Fruit fly (Drosophila melanogaster) whole organism, adult: ENCODE data around the gene mRpL46.

Experiments
- CG11617 ChIP-seq: fragments of 200-800 bp; sonication (Bioruptor generic); optimal IDR thresholded peaks from 2 replicates; lab custom pipeline; 2017; ENCODE audit warnings: mild to moderate bottlenecking, missing biosample characterization, missing genetic modification reagents, missing genetic modification characterization
- CG12768 ChIP-seq: fragments of 200-800 bp; sonication (Bioruptor generic); optimal IDR thresholded peaks from 2 replicates; lab custom pipeline; 2017; ENCODE audit warnings: missing biosample characterization, missing genetic modification characterization, mild to moderate bottlenecking, moderate library complexity, missing genetic modification reagents
- CG14711 ChIP-seq: fragments of 200-800 bp; sonication (Bioruptor generic); optimal IDR thresholded peaks from 2 replicates; lab custom pipeline; 2018; ENCODE audit warnings: missing biosample characterization, mild to moderate bottlenecking, missing genetic modification characterization, moderate library complexity
- CG1620 ChIP-seq: fragments of 200-800 bp; sonication (Bioruptor generic); optimal IDR thresholded peaks from 2 replicates; lab custom pipeline; 2016; ENCODE audit warnings: missing biosample characterization, missing genetic modification characterization
- CG33017 ChIP-seq: fragments of 200-800 bp; sonication (Bioruptor generic); optimal IDR thresholded peaks from 2 replicates; lab custom pipeline; 2018; ENCODE audit warnings: missing biosample characterization, mild to moderate bottlenecking, missing genetic modification characterization, moderate library complexity
- CG5204 ChIP-seq: fragments of 200-800 bp; sonication (Bioruptor generic); optimal IDR thresholded peaks from 2 replicates; lab custom pipeline; 2016; ENCODE audit warnings: missing biosample characterization, missing genetic modification characterization
- CG7045 ChIP-seq: fragments of 200-800 bp; sonication (Bioruptor generic); optimal IDR thresholded peaks from 2 replicates; lab custom pipeline; 2017; ENCODE audit warnings: missing biosample characterization, mild to moderate bottlenecking, missing genetic modification characterization
- CG7101 ChIP-seq: fragments of 200-800 bp; sonication (Bioruptor generic); optimal IDR thresholded peaks from 2 replicates; lab custom pipeline; 2018; ENCODE audit warnings: missing biosample characterization, mild to moderate bottlenecking, missing genetic modification characterization, moderate library complexity
- Clk ChIP-seq: fragments of 200-800 bp; sonication (Bioruptor generic); optimal IDR thresholded peaks from 2 replicates; lab custom pipeline; 2017; ENCODE audit warnings: missing biosample characterization, missing genetic modification characterization
- Crg-1 ChIP-seq: fragments of 200-800 bp; sonication (Bioruptor generic); optimal IDR thresholded peaks from 2 replicates; lab custom pipeline; 2016; ENCODE audit warnings: missing biosample characterization, missing genetic modification characterization
- Hr96 ChIP-seq: fragments of 200-800 bp; sonication (Bioruptor generic); optimal IDR thresholded peaks from 2 replicates; lab custom pipeline; 2016; ENCODE audit warnings: missing biosample characterization, missing genetic modification characterization
- Mnt ChIP-seq: fragments of 200-800 bp; sonication (Bioruptor generic); optimal IDR thresholded peaks from 2 replicates; lab custom pipeline; 2016; ENCODE audit warnings: missing biosample characterization, mild to moderate bottlenecking, missing genetic modification characterization
- bab1 ChIP-seq: fragments of 200-800 bp; sonication (Bioruptor generic); optimal IDR thresholded peaks from 3 replicates; lab custom pipeline; 2019; ENCODE audit warnings: missing biosample characterization, mild to moderate bottlenecking, missing genetic modification characterization, moderate library complexity
- cic ChIP-seq: fragments of 200-800 bp; sonication (Bioruptor generic); optimal IDR thresholded peaks from 2 replicates; lab custom pipeline; 2017; ENCODE audit warnings: missing biosample characterization, mild to moderate bottlenecking, missing genetic modification characterization, moderate library complexity
- cnc ChIP-seq, 2 experiments: fragments of >200 bp; optimal IDR thresholded peaks; 2 replicates each; lab custom pipeline; 2017
- kay ChIP-seq: fragments of 200-800 bp; sonication (Bioruptor generic); peaks from one replicate; lab custom pipeline; 2016; ENCODE audit warnings: missing biosample characterization, missing genetic modification characterization, borderline replicate concordance
- ovo ChIP-seq: fragments of 200-800 bp; sonication (Bioruptor generic); optimal IDR thresholded peaks from 2 replicates; lab custom pipeline; 2016; ENCODE audit warnings: missing biosample characterization, missing genetic modification characterization
- pad ChIP-seq: fragments of 200-800 bp; sonication (Bioruptor generic); optimal IDR thresholded peaks from 3 replicates; lab custom pipeline; 2017; ENCODE audit warnings: missing biosample characterization, missing genetic modification characterization, mild to moderate bottlenecking, moderate library complexity, missing genetic modification reagents
- tj ChIP-seq: fragments of 200-800 bp; sonication (Bioruptor generic); optimal IDR thresholded peaks from 3 replicates; lab custom pipeline; 2017; ENCODE audit warnings: missing biosample characterization, mild to moderate bottlenecking, missing genetic modification characterization, moderate library complexity
- toe ChIP-seq: fragments of 200-800 bp; sonication (Bioruptor generic); optimal IDR thresholded peaks from 2 replicates; lab custom pipeline; 2016; ENCODE audit warnings: missing biosample characterization, missing genetic modification characterization

Gene mRpL46

DNA sequence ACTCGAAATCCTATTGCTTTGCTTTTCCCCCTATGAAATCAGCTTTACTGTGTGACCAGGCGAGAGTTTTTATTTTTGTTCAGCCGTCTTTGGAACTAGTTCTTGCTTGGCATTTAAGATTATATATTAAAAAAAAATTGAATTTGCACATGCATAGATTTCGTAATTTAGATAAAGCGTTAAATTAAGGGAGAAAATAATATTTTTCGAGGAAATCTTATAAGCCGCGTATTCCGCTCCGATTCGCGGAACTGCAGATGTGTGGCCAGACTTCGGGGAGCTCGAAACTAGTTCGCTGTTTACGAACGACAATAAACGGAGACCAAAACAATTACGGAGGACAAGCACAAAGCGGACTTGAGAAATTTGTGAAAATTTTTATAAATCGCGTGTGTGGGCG, 25.6 kb downstream of the mRpL46 start, which contains the start of the genes JTBR and CG42676:
Gene JTBR, minus strand, starts transcription at position 55 of the 400 bp plus-strand sequence.
Gene CG42676, plus strand, starts transcription at position 306 of the 400 bp plus-strand sequence.
- TF ChIP-seq Mnt (GFP tag; lab: Kevin White, UChicago): peak; percentile 48
- no peak for TF ChIP-seq CG5204 (GFP tag; lab: Kevin White, UChicago)
- TF ChIP-seq Crg-1 (GFP tag; lab: Kevin White, UChicago): no peak
- TF ChIP-seq CG12768 (GFP tag; lab: Kevin White, UChicago): no peak
- no peak for TF ChIP-seq Hr96 (GFP tag; lab: Kevin White, UChicago)
- TF ChIP-seq CG11617 (GFP tag; lab: Kevin White, UChicago): peak; percentile 17
- peak; percentile 25 for TF ChIP-seq CG14711
- no peak for TF ChIP-seq CG7045 (GFP tag; lab: Kevin White, UChicago)
- no peak for TF ChIP-seq cnc (optimal IDR thresholded peaks at IDR 0.05; lab: Kevin White, UChicago)
- no peak for TF ChIP-seq CG1620 (GFP tag; lab: Kevin White, UChicago)
- TF ChIP-seq CG7101 (tag; lab: Kevin White, UChicago): no peak
- peak; percentile 39 for TF ChIP-seq toe (GFP tag; lab: Kevin White, UChicago)
- no peak for TF ChIP-seq kay (GFP tag; lab: Kevin White, UChicago)
- peak; percentile 45 for TF ChIP-seq bab1 (GFP tag; lab: Kevin White, UChicago)
- peak; percentile 22 for TF ChIP-seq cic (GFP tag; lab: Kevin White, UChicago)
- TF ChIP-seq tj (GFP tag; lab: Kevin White, UChicago): no peak
- no peak for TF ChIP-seq ovo (GFP tag; lab: Kevin White, UChicago)
- no peak for TF ChIP-seq Clk (GFP tag; lab: Kevin White, UChicago)
- peak; percentile 4 for TF ChIP-seq pad
- no peak for TF ChIP-seq CG33017 (tag; lab: Kevin White, UChicago)

DNA sequence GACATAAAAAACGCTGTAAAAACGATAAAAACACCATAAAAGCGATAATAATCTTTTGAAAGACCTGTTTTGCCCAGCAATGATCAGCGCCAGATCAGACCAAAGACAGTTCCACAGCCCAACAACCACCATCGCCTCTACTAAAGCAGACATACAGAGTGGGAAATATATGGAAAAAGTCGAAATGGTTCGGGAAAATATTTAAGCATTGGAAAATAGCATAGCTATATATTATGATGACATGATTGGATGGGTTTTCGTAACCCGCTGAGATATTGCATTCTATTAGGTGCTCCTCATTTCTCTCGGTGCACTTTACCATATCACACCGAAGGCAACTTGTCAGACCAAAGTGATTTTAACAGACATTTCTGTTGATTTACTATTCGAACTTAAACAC, 31.4 kb downstream of the mRpL46 start:
- TF ChIP-seq cic (GFP tag; lab: Kevin White, UChicago) (no peak), CG7045 (GFP tag; lab: Kevin White, UChicago) (peak; percentile 45), CG5204 (GFP tag; lab: Kevin White, UChicago) (peak; percentile 4)

DNA sequence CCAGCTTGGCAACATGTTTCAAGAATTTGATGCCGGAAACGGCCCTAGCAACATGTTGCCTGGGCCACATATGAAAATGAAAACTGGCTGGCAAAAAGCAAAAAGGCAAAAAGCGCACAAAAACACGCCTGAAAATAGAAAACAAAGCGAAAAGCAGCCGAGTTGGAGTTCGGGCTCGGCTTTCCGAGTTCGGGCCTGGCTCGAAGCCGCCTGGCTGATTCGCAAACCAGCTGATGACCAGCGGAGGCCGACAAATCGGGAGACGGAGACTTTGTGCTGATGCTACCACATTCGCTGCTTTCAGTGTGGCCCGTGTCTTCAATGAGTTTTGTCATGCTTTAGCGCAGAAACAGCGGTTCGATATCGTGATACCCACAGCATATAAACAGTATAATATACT, 33.0 kb downstream of the mRpL46 start, which contains the start of gene GV1:
Gene GV1, plus strand, starts transcription at position 301 of the 400 bp plus-strand sequence.
- TF ChIP-seq bab1 (GFP tag; lab: Kevin White, UChicago) (no peak), cnc (optimal IDR thresholded peaks at IDR 0.05; lab: Kevin White, UChicago) (no peak), CG1620 (GFP tag; lab: Kevin White, UChicago) (no peak), CG7045 (GFP tag; lab: Kevin White, UChicago) (no peak)

DNA sequence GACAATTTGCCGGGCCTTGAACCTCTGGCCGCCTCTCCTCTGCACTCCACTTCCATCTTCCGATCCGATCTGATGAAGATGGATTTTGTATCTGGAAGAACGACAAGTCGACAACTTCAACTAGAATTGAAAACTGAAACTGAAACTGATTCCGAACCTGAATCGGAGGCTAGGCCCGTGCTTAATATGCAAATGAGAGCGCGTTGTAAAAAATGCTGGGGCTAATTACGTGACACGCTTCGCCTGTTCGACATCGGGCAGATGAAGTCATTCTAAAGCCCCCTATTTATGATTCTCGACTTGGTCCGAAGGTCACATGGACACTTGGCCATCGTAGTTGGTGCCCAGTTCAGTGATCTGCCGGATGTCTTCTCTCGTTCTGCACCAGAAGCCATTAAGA, 39.4 kb downstream of the mRpL46 start:
- TF ChIP-seq ovo (GFP tag; lab: Kevin White, UChicago): no peak
- TF ChIP-seq cnc (optimal IDR thresholded peaks at IDR 0.05; lab: Kevin White, UChicago): no peak
- no peak for TF ChIP-seq tj (GFP tag; lab: Kevin White, UChicago)
- TF ChIP-seq CG1620 (GFP tag; lab: Kevin White, UChicago): no peak
- no peak for TF ChIP-seq Crg-1 (GFP tag; lab: Kevin White, UChicago)
- TF ChIP-seq CG33017 (tag; lab: Kevin White, UChicago): no peak
- TF ChIP-seq CG11617 (GFP tag; lab: Kevin White, UChicago): no peak
- no peak for TF ChIP-seq CG12768 (GFP tag; lab: Kevin White, UChicago)
- no peak for TF ChIP-seq Clk (GFP tag; lab: Kevin White, UChicago)
- TF ChIP-seq toe (GFP tag; lab: Kevin White, UChicago): no peak
- TF ChIP-seq CG7101 (tag; lab: Kevin White, UChicago): no peak
- TF ChIP-seq cic (GFP tag; lab: Kevin White, UChicago): no peak
- no peak for TF ChIP-seq CG14711
- no peak for TF ChIP-seq pad
- no peak for TF ChIP-seq kay (GFP tag; lab: Kevin White, UChicago)

DNA sequence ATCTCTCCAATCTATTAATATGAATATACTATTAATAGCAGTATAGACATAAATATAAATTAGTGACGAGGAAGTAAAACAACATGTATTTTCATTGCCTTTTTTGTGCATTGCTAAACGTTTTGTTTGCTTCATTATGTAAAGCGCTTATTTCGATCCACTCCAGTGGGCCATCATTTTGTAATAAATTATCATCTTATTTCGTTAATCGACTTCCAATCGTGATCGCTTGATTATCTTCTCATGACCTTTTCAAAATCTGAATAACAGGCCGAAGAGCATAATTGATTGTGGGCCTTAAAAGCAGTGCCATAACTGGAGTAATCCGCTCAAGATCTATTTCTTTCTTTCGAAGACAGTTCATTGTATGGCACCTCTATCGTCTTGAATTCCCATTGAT, 40.2 kb downstream of the mRpL46 start:
- no peak for TF ChIP-seq Clk (GFP tag; lab: Kevin White, UChicago)
- TF ChIP-seq ovo (GFP tag; lab: Kevin White, UChicago): no peak
- TF ChIP-seq CG11617 (GFP tag; lab: Kevin White, UChicago): no peak
- TF ChIP-seq Crg-1 (GFP tag; lab: Kevin White, UChicago): no peak
- TF ChIP-seq kay (GFP tag; lab: Kevin White, UChicago): no peak
- no peak for TF ChIP-seq CG5204 (GFP tag; lab: Kevin White, UChicago)
- no peak for TF ChIP-seq toe (GFP tag; lab: Kevin White, UChicago)
- no peak for TF ChIP-seq tj (GFP tag; lab: Kevin White, UChicago)
- no peak for TF ChIP-seq CG33017 (tag; lab: Kevin White, UChicago)
- TF ChIP-seq pad: no peak
- no peak for TF ChIP-seq CG12768 (GFP tag; lab: Kevin White, UChicago)
- no peak for TF ChIP-seq cic (GFP tag; lab: Kevin White, UChicago)
- no peak for TF ChIP-seq bab1 (GFP tag; lab: Kevin White, UChicago)
- no peak for TF ChIP-seq cnc (optimal IDR thresholded peaks at IDR 0.05; lab: Kevin White, UChicago)
- no peak for TF ChIP-seq Mnt (GFP tag; lab: Kevin White, UChicago)
- no peak for TF ChIP-seq CG7101 (tag; lab: Kevin White, UChicago)
- no peak for TF ChIP-seq CG1620 (GFP tag; lab: Kevin White, UChicago)

DNA sequence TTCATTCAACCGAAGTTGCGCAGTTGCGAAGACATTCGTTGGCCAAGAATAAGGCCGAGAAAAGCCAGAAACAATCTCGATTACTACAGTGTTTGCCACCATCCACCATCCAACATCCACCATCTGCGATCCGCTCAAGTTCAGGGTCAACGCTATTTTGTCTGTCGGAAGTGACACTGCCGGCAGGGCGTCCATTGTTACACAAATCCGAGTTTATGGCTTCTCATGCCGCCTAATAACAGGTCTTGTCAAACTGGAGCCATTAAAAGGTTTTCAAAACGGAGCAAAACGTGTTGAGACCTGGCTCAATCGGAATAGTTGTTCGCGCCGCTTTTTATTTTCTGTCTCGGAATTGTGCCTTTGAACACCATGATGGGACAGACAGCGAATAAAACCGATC, 41.6 kb downstream of the mRpL46 start:
- no peak for TF ChIP-seq Hr96 (GFP tag; lab: Kevin White, UChicago)
